Worm (Caenorhabditis elegans) whole organism, young adult: ENCODE measurements around the gene C44B12.9.
A peak's percentile ranks its signal among the peaks of the same experiment; 100 is the strongest.

Experiments used
- B0019.2 ChIP-seq: fragments of 200-800 bp; sonication (Bioruptor generic); conservative IDR thresholded peaks from 2 replicates; pipeline ENCODE4 v1.3.6; 2022; ENCODE audit warnings: missing genetic modification reagents, missing genetic modification characterization, missing compliant biosample characterization
- B0035.1 ChIP-seq: sonication (generic microtip); optimal IDR thresholded peaks from 2 replicates; lab custom pipeline; 2016; ENCODE audit warnings: missing genetic modification characterization, mild to moderate bottlenecking, missing compliant biosample characterization, missing genotype, missing genetic modification reagents
- B0261.1 ChIP-seq: sonication (generic microtip); optimal IDR thresholded peaks from 2 replicates; lab custom pipeline; 2016; ENCODE audit warnings: mild to moderate bottlenecking, missing genetic modification characterization, moderate library complexity, missing compliant biosample characterization
- C17E4.6 ChIP-seq: fragments of 200-800 bp; sonication (Bioruptor generic); IDR thresholded peaks from 2 replicates; pipeline ENCODE4 v1.3.6; 2022; ENCODE audit warnings: missing genetic modification reagents, missing genetic modification characterization, missing compliant biosample characterization
- F10E7.11 ChIP-seq: sonication (generic microtip); optimal IDR thresholded peaks from 2 replicates; lab custom pipeline; 2017; ENCODE audit warnings: mild to moderate bottlenecking, missing genetic modification characterization, moderate library complexity, missing compliant biosample characterization
- F52B5.7 ChIP-seq: sonication (generic microtip); optimal IDR thresholded peaks from 2 replicates; lab custom pipeline; 2016; ENCODE audit warnings: mild to moderate bottlenecking, missing genetic modification characterization, missing compliant biosample characterization
- F57A8.1 ChIP-seq: fragments of 200-800 bp; sonication (Bioruptor generic); optimal IDR thresholded peaks from 2 replicates; lab custom pipeline; 2018; ENCODE audit warnings: mild to moderate bottlenecking, missing genetic modification characterization, moderate library complexity, missing compliant biosample characterization
- T26A5.8 ChIP-seq: sonication (generic microtip); optimal IDR thresholded peaks from 2 replicates; lab custom pipeline; 2016; ENCODE audit warnings: missing genetic modification characterization, missing compliant biosample characterization
- Y56A3A.18 ChIP-seq: fragments of 200-800 bp; sonication (Bioruptor generic); IDR thresholded peaks from 2 replicates; pipeline ENCODE4 v1.3.6; 2022; ENCODE audit warnings: missing genetic modification reagents, missing genetic modification characterization, missing compliant biosample characterization
- Y67H2A.10 ChIP-seq: fragments of 200-800 bp; sonication (Bioruptor generic); conservative IDR thresholded peaks from 2 replicates; pipeline ENCODE4 v1.3.6; 2022; ENCODE audit warnings: missing genetic modification reagents, missing genetic modification characterization, missing compliant biosample characterization
- aptf-3 ChIP-seq: fragments of 200-800 bp; sonication (Bioruptor generic); IDR thresholded peaks from 2 replicates; pipeline ENCODE4 v1.3.6; 2022; ENCODE audit warnings: missing genetic modification characterization, missing compliant biosample characterization
- attf-3 ChIP-seq: fragments of 200-800 bp; sonication (Bioruptor generic); conservative IDR thresholded peaks from 2 replicates; pipeline ENCODE4 v1.3.6; 2022; ENCODE audit warnings: missing genetic modification reagents, missing genetic modification characterization, missing compliant biosample characterization
- attf-6 ChIP-seq: fragments of 200-800 bp; sonication (Bioruptor generic); IDR thresholded peaks from 2 replicates; pipeline ENCODE4 v1.3.6; 2022; ENCODE audit warnings: missing genetic modification reagents, missing genetic modification characterization, missing compliant biosample characterization
- ccch-3 ChIP-seq: fragments of 200-800 bp; sonication (Bioruptor generic); optimal IDR thresholded peaks from 2 replicates; lab custom pipeline; 2018; ENCODE audit warnings: mild to moderate bottlenecking, missing genetic modification characterization, missing compliant biosample characterization
- cebp-1 ChIP-seq, 2 experiments: fragments of 200-800 bp in 1 of 2; sonication (Bioruptor generic) in 1 of 2; sonication (generic microtip) in 1 of 2; IDR thresholded peaks in 1 of 2; optimal IDR thresholded peaks in 1 of 2; 2 replicates each; pipeline versions ENCODE4 v1.3.6 to Lab custom; 2017 to 2022; ENCODE audit warnings: missing compliant biosample characterization in 2 of 2, missing genetic modification characterization in 2 of 2, mild to moderate bottlenecking in 1 of 2, missing genetic modification reagents in 1 of 2, moderate library complexity in 1 of 2
- cebp-2 ChIP-seq: fragments of 200-800 bp; sonication (Bioruptor generic); IDR thresholded peaks from 2 replicates; pipeline ENCODE4 v1.3.6; 2022; ENCODE audit warnings: missing genetic modification characterization, missing compliant biosample characterization
- ceh-27 ChIP-seq: fragments of 200-800 bp; sonication (Bioruptor generic); optimal IDR thresholded peaks from 2 replicates; lab custom pipeline; 2018; ENCODE audit warnings: mild to moderate bottlenecking, missing genetic modification characterization, moderate library complexity, missing compliant biosample characterization
- ceh-91 ChIP-seq: fragments of 200-800 bp; sonication (Bioruptor generic); IDR thresholded peaks from 2 replicates; pipeline ENCODE4 v1.3.6; 2022; ENCODE audit warnings: missing genetic modification reagents, missing genetic modification characterization, missing compliant biosample characterization
- lsy-27 ChIP-seq: sonication (generic microtip); optimal IDR thresholded peaks from 2 replicates; lab custom pipeline; 2017; ENCODE audit warnings: missing genetic modification characterization, mild to moderate bottlenecking, missing compliant biosample characterization, antibody characterized with exemption, missing genotype, borderline replicate concordance; ENCODE audit not compliant: insufficient read depth
- mcd-1 ChIP-seq: fragments of 200-800 bp; sonication (Bioruptor generic); IDR thresholded peaks from 2 replicates; pipeline ENCODE4 v1.3.6; 2022; ENCODE audit warnings: missing genetic modification reagents, missing genetic modification characterization, missing compliant biosample characterization
- nfya-2 ChIP-seq: fragments of 200-800 bp; sonication (Bioruptor generic); IDR thresholded peaks from 2 replicates; pipeline ENCODE4 v1.3.6; 2022; ENCODE audit warnings: missing genetic modification reagents, missing genetic modification characterization, missing compliant biosample characterization
- nhr-120 ChIP-seq: fragments of 200-800 bp; sonication (Bioruptor generic); IDR thresholded peaks from 2 replicates; pipeline ENCODE4 v1.3.6; 2022; ENCODE audit warnings: missing genetic modification characterization, missing compliant biosample characterization
- nhr-27 ChIP-seq: fragments of 200-800 bp; sonication (Bioruptor generic); optimal IDR thresholded peaks from 2 replicates; lab custom pipeline; 2018; ENCODE audit warnings: mild to moderate bottlenecking, missing genetic modification characterization, moderate library complexity, missing compliant biosample characterization
- rcor-1 ChIP-seq: fragments of 200-800 bp; sonication (Bioruptor generic); IDR thresholded peaks from 2 replicates; pipeline ENCODE4 v1.3.6; 2022; ENCODE audit warnings: missing genetic modification reagents, missing genetic modification characterization, missing compliant biosample characterization
- sptf-2 ChIP-seq: fragments of 200-800 bp; sonication (Bioruptor generic); optimal IDR thresholded peaks from 2 replicates; lab custom pipeline; 2018; ENCODE audit warnings: mild to moderate bottlenecking, missing genetic modification characterization, missing compliant biosample characterization
- unc-130 ChIP-seq: sonication (generic microtip); optimal IDR thresholded peaks from 2 replicates; lab custom pipeline; 2016; ENCODE audit warnings: missing genetic modification reagents, missing genetic modification characterization, missing compliant biosample characterization
- unc-62 ChIP-seq: fragments of 150-350 bp; optimal IDR thresholded peaks from 2 replicates; lab custom pipeline; 2014; ENCODE audit warnings: missing biosample characterization, missing genetic modification reagents, missing genetic modification characterization
- zfh-2 ChIP-seq: fragments of 200-800 bp; sonication (Bioruptor generic); conservative IDR thresholded peaks from 2 replicates; pipeline ENCODE4 v1.3.6; 2022; ENCODE audit warnings: missing genetic modification reagents, missing genetic modification characterization, missing compliant biosample characterization
- ztf-25 ChIP-seq: fragments of 200-800 bp; sonication (Bioruptor generic); IDR thresholded peaks from 2 replicates; pipeline ENCODE4 v1.3.6; 2022; ENCODE audit warnings: missing genetic modification reagents, missing genetic modification characterization, missing compliant biosample characterization

C44B12.9 gene

ce11 chrIV:1118566-1118965 lies 14.1 kb upstream of the C44B12.9 start, which contains the start of gene srx-13:
TSS of gene srx-13 (minus strand) at chrIV:1118666.
- TF ChIP-seq sptf-2 (GFP tag; lab: Kevin White, UChicago) (no peak), rcor-1 (no peak), lsy-27 (tag; lab: Kevin White, UChicago) (no peak), B0019.2 (GFP tag; lab: Robert Waterston, UW) (no peak)

- TF ChIP-seq unc-62 (no peak), rcor-1 (no peak), ccch-3 (GFP tag; lab: Kevin White, UChicago) (no peak), F57A8.1 (GFP tag; lab: Kevin White, UChicago) (no peak), attf-6 (GFP tag; lab: Robert Waterston, UW) (no peak)
These were observed 9.2 kb upstream of the C44B12.9 start, which contains the start of gene srx-14 for ce11 chrIV:1113638-1114037. TSS of gene srx-14 (minus strand) at chrIV:1113738.

ce11 chrIV:1110999-1111398 lies 6.6 kb upstream of the C44B12.9 start:
- no peak for TF ChIP-seq B0261.1 (tag; lab: Kevin White, UChicago)
- no peak for TF ChIP-seq F10E7.11 (tag; lab: Kevin White, UChicago)
- no peak for TF ChIP-seq nhr-120
- no peak for TF ChIP-seq Y56A3A.18
- no peak for TF ChIP-seq cebp-1 (GFP tag; IDR thresholded peaks at IDR 0.05; lab: Robert Waterston, UW)
- no peak for TF ChIP-seq cebp-1 (tag; optimal IDR thresholded peaks at IDR 0.05; lab: Kevin White, UChicago)
- no peak for TF ChIP-seq ceh-27 (GFP tag; lab: Kevin White, UChicago)
- no peak for TF ChIP-seq F52B5.7 (tag; lab: Kevin White, UChicago)

- TF ChIP-seq zfh-2 (GFP tag; lab: Robert Waterston, UW) = 0 out of 2 replicates have a peak, but pooled peaks have one; percentile 43
- TF ChIP-seq nfya-2 (GFP tag; lab: Robert Waterston, UW) = no peak
- TF ChIP-seq mcd-1 (GFP tag; lab: Robert Waterston, UW) = 0 out of 2 replicates have a peak, but pooled peaks have one; percentile 27
These were observed 3.6 kb upstream of the C44B12.9 start for ce11 chrIV:1108030-1108429.

ce11 chrIV:1107190-1107589 lies 2.8 kb upstream of the C44B12.9 start, which contains the start of gene ost-1:
TSS of gene ost-1 (plus strand) at chrIV:1107396.
- TF ChIP-seq ceh-91 (GFP tag; lab: Robert Waterston, UW) (no peak), zfh-2 (GFP tag; lab: Robert Waterston, UW) (peak; percentile 80), sptf-2 (GFP tag; lab: Kevin White, UChicago) (no peak), T26A5.8 (tag; lab: Kevin White, UChicago) (no peak), Y67H2A.10 (GFP tag; lab: Robert Waterston, UW) (no peak), B0261.1 (tag; lab: Kevin White, UChicago) (no peak), ztf-25 (GFP tag; lab: Robert Waterston, UW) (no peak), unc-130 (no peak)

ce11 chrIV:1105999-1106398 lies 1.6 kb upstream of the C44B12.9 start:
- TF ChIP-seq B0035.1 (tag; lab: Kevin White, UChicago) (no peak), attf-3 (GFP tag; lab: Robert Waterston, UW) (no peak), Y56A3A.18 (no peak), cebp-2 (GFP tag; lab: Robert Waterston, UW) (no peak), C17E4.6 (GFP tag; lab: Robert Waterston, UW) (no peak), nhr-27 (tag; lab: Kevin White, UChicago) (no peak), aptf-3 (GFP tag; lab: Robert Waterston, UW) (no peak)
- TF ChIP-seq, all 124 proteins: peak for 0
